Fruit fly (Drosophila melanogaster): ENCODE measurements around the gene TyrRII.

DNA sequence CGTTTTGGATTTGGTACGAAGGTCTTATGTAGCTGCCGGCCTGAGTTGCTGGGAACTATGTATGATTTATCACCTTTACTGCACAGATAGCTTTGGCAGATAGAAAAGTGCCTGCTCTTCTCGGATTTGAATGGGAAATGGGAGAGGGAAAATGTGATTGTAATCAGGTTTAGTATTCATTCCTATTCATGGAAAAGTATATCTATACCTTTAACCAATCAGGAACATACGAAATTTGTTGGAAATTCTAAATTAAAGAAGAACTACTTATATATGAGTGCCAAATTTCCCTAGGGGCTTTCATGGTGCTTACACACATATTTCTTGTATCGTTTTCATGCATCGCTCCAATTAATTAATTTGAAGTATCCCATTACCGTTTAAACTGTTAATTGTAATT is 11.4 kb upstream of the TyrRII start, which contains the start of gene Atg8b:
- TF ChIP-seq psq (optimal IDR thresholded peaks at IDR 0.05) (no peak), h (optimal IDR thresholded peaks at IDR 0.05) (no peak), Sin3A (optimal IDR thresholded peaks at IDR 0.05) (no peak), Myc (optimal IDR thresholded peaks at IDR 0.05) (no peak)

Data from Kc167 (cell line).